Worm (Caenorhabditis elegans) whole organism, midembryonic: ENCODE results near the gene C04E6.7.

ENCODE experiments used
- T22C8.4 ChIP-seq: fragments of 200-800 bp; sonication (Bioruptor generic); IDR thresholded peaks from 2 replicates; pipeline ENCODE4 v1.3.6; 2022; ENCODE audit warnings: missing genetic modification characterization, missing compliant biosample characterization
- cog-1 ChIP-seq: sonication (generic microtip); optimal IDR thresholded peaks from 2 replicates; lab custom pipeline; 2016; ENCODE audit warnings: missing genetic modification characterization, missing compliant biosample characterization
- flt-1 ChIP-seq: fragments of 200-800 bp; sonication (Bioruptor generic); IDR thresholded peaks from 2 replicates; pipeline ENCODE4 v1.3.6; 2022; ENCODE audit warnings: missing genetic modification characterization, missing compliant biosample characterization
- klf-2 ChIP-seq: fragments of 200-800 bp; sonication (Bioruptor generic); conservative IDR thresholded peaks from 2 replicates; pipeline ENCODE4 v1.3.6; 2022; ENCODE audit warnings: missing genetic modification reagents, missing genetic modification characterization, missing compliant biosample characterization
- med-1 ChIP-seq: sonication (generic microtip); optimal IDR thresholded peaks from 2 replicates; lab custom pipeline; 2017; ENCODE audit warnings: missing genetic modification characterization, mild to moderate bottlenecking, missing compliant biosample characterization, antibody characterized with exemption, missing genetic modification reagents; ENCODE audit not compliant: insufficient read depth
- ref-1 ChIP-seq: fragments of 200-800 bp; sonication (Bioruptor generic); conservative IDR thresholded peaks from 2 replicates; pipeline ENCODE4 v1.3.6; 2022; ENCODE audit warnings: missing genetic modification reagents, missing genetic modification characterization, missing compliant biosample characterization
- tab-1 ChIP-seq: fragments of 200-800 bp; sonication (Bioruptor generic); IDR thresholded peaks from 2 replicates; pipeline ENCODE4 v1.3.6; 2022; ENCODE audit warnings: missing genetic modification characterization, missing compliant biosample characterization
- ztf-23 ChIP-seq: fragments of 200-800 bp; sonication (Bioruptor generic); IDR thresholded peaks from 2 replicates; pipeline ENCODE4 v1.3.6; 2022; ENCODE audit warnings: missing genetic modification reagents, missing genetic modification characterization, missing compliant biosample characterization
- ztf-29 ChIP-seq: fragments of 200-800 bp; sonication (Bioruptor generic); IDR thresholded peaks from 2 replicates; pipeline ENCODE4 v1.3.6; 2022; ENCODE audit warnings: missing genetic modification reagents, missing genetic modification characterization, missing compliant biosample characterization

Gene C04E6.7

ce11 chrV:5893015-5893414 is at the start of gene C04E6.7:
Gene C04E6.7, plus strand, starts transcription at chrV:5893315.
- TF ChIP-seq klf-2 (no peak), tab-1 (GFP tag; lab: Robert Waterston, UW) (no peak), ref-1 (GFP tag; lab: Robert Waterston, UW) (no peak), ztf-29 (GFP tag; lab: Robert Waterston, UW) (no peak), T22C8.4 (GFP tag; lab: Robert Waterston, UW) (no peak), cog-1 (tag; lab: Kevin White, UChicago) (no peak), ztf-23 (GFP tag; lab: Robert Waterston, UW) (no peak), flt-1 (no peak)

- TF ChIP-seq cog-1 (tag; lab: Kevin White, UChicago) (no peak), flt-1 (no peak; the same call in 1 of the 2 replicates), tab-1 (GFP tag; lab: Robert Waterston, UW) (0 out of 2 replicates have a peak, but pooled peaks have one; percentile 39)
Observed at ce11 chrV:5843415-5844337, 49.4 kb upstream of the C04E6.7 start.

- no peak for TF ChIP-seq cog-1 (tag; lab: Kevin White, UChicago)
- no peak for TF ChIP-seq ztf-29 (GFP tag; lab: Robert Waterston, UW)
- no peak for TF ChIP-seq ztf-23 (GFP tag; lab: Robert Waterston, UW)
- TF ChIP-seq tab-1 (GFP tag; lab: Robert Waterston, UW), result no peak
- no peak for TF ChIP-seq flt-1
- no peak for TF ChIP-seq T22C8.4 (GFP tag; lab: Robert Waterston, UW)
- TF ChIP-seq med-1 (GFP tag; lab: Kevin White, UChicago), result no peak
- no peak for TF ChIP-seq ref-1 (GFP tag; lab: Robert Waterston, UW)
Observed at ce11 chrV:5844349-5844760, 48.8 kb upstream of the C04E6.7 start.

ce11 chrV:5845162-5845561 is 48.0 kb upstream of the C04E6.7 start:
- TF ChIP-seq ztf-29 (GFP tag; lab: Robert Waterston, UW) (no peak), ref-1 (GFP tag; lab: Robert Waterston, UW) (no peak), klf-2 (no peak), cog-1 (tag; lab: Kevin White, UChicago) (no peak), ztf-23 (GFP tag; lab: Robert Waterston, UW) (no peak), flt-1 (no peak), med-1 (GFP tag; lab: Kevin White, UChicago) (no peak), tab-1 (GFP tag; lab: Robert Waterston, UW) (no peak), T22C8.4 (GFP tag; lab: Robert Waterston, UW) (no peak)

- TF ChIP-seq flt-1 (no peak), tab-1 (GFP tag; lab: Robert Waterston, UW) (no peak), ztf-23 (GFP tag; lab: Robert Waterston, UW) (no peak), med-1 (GFP tag; lab: Kevin White, UChicago) (no peak), T22C8.4 (GFP tag; lab: Robert Waterston, UW) (no peak), klf-2 (no peak), ref-1 (GFP tag; lab: Robert Waterston, UW) (no peak), ztf-29 (GFP tag; lab: Robert Waterston, UW) (no peak), cog-1 (tag; lab: Kevin White, UChicago) (no peak)
Observed at ce11 chrV:5845669-5846189, 47.4 kb upstream of the C04E6.7 start, which contains the start of gene F26F12.3. Gene F26F12.3, minus strand, starts transcription at chrV:5845719.

ce11 chrV:5846729-5847128 is 46.4 kb upstream of the C04E6.7 start:
- no peak for TF ChIP-seq med-1 (GFP tag; lab: Kevin White, UChicago)
- no peak for TF ChIP-seq ztf-29 (GFP tag; lab: Robert Waterston, UW)
- no peak for TF ChIP-seq cog-1 (tag; lab: Kevin White, UChicago)
- TF ChIP-seq ztf-23 (GFP tag; lab: Robert Waterston, UW), result no peak
- no peak for TF ChIP-seq T22C8.4 (GFP tag; lab: Robert Waterston, UW)
- no peak for TF ChIP-seq tab-1 (GFP tag; lab: Robert Waterston, UW)
- TF ChIP-seq ref-1 (GFP tag; lab: Robert Waterston, UW), result no peak
- no peak for TF ChIP-seq flt-1
- no peak for TF ChIP-seq klf-2

- TF ChIP-seq ztf-29 (GFP tag; lab: Robert Waterston, UW), result no peak
- no peak for TF ChIP-seq klf-2
- no peak for TF ChIP-seq med-1 (GFP tag; lab: Kevin White, UChicago)
- TF ChIP-seq ref-1 (GFP tag; lab: Robert Waterston, UW), result no peak
Observed at ce11 chrV:5848015-5848609, 45.0 kb upstream of the C04E6.7 start.

- TF ChIP-seq ztf-29 (GFP tag; lab: Robert Waterston, UW) (no peak), klf-2 (no peak), flt-1 (no peak), tab-1 (GFP tag; lab: Robert Waterston, UW) (peak; percentile 47; the same call in 1 of the 2 replicates), ref-1 (GFP tag; lab: Robert Waterston, UW) (no peak)
Observed at ce11 chrV:5850671-5851070, 42.4 kb upstream of the C04E6.7 start.

- no peak for TF ChIP-seq med-1 (GFP tag; lab: Kevin White, UChicago)
- TF ChIP-seq ref-1 (GFP tag; lab: Robert Waterston, UW), result no peak
- TF ChIP-seq ztf-23 (GFP tag; lab: Robert Waterston, UW), result no peak
- TF ChIP-seq tab-1 (GFP tag; lab: Robert Waterston, UW), result no peak
- no peak for TF ChIP-seq ztf-29 (GFP tag; lab: Robert Waterston, UW)
- no peak for TF ChIP-seq klf-2
- no peak for TF ChIP-seq T22C8.4 (GFP tag; lab: Robert Waterston, UW)
- no peak for TF ChIP-seq flt-1
- TF ChIP-seq cog-1 (tag; lab: Kevin White, UChicago), result no peak
Observed at ce11 chrV:5851631-5852030, 41.5 kb upstream of the C04E6.7 start.
